Fruit fly (Drosophila melanogaster): ENCODE data around the gene CG12971.

- TF ChIP-seq CG8478 (optimal IDR thresholded peaks at IDR 0.05) (no peak), CTCF (optimal IDR thresholded peaks at IDR 0.05) (no peak)
Measured at dm6 chr3L:21380126-21380525, 23.8 kb upstream of the CG12971 start.

All from S2 (cell line).